Fruit fly (Drosophila melanogaster) whole organism, prepupa: ENCODE data around the gene Psn.
A peak's percentile ranks its signal among the peaks of the same experiment; 100 is the strongest.

Experiments used
- Blimp-1 ChIP-seq: fragments of 200-800 bp; sonication (Bioruptor generic); optimal IDR thresholded peaks from 3 replicates; lab custom pipeline; 2017; ENCODE audit warnings: missing biosample characterization, missing genetic modification characterization, mild to moderate bottlenecking, moderate library complexity, missing genetic modification reagents
- CG10631 ChIP-seq: fragments of 200-800 bp; sonication (Bioruptor generic); optimal IDR thresholded peaks from 2 replicates; lab custom pipeline; 2016; ENCODE audit warnings: missing biosample characterization, missing genetic modification characterization
- CG11294 ChIP-seq: fragments of 200-800 bp; sonication (Bioruptor generic); IDR thresholded peaks from 2 replicates; pipeline ENCODE4 v1.3.6; 2022; ENCODE audit warnings: missing biosample characterization, missing genetic modification characterization
- CG11762 ChIP-seq: fragments of 200-800 bp; sonication (Bioruptor generic); optimal IDR thresholded peaks from 3 replicates; lab custom pipeline; 2016; ENCODE audit warnings: missing biosample characterization, missing genetic modification characterization; ENCODE audit not compliant: insufficient read depth
- CG11902 ChIP-seq: fragments of 200-800 bp; sonication (Bioruptor generic); optimal IDR thresholded peaks from 3 replicates; lab custom pipeline; 2016; ENCODE audit warnings: missing biosample characterization, missing genetic modification characterization
- CG15336 ChIP-seq: fragments of 200-800 bp; sonication (Bioruptor generic); IDR thresholded peaks from 2 replicates; pipeline ENCODE4 v1.3.6; 2022; ENCODE audit warnings: missing biosample characterization, missing genetic modification characterization
- CG1621 ChIP-seq: fragments of 200-800 bp; sonication (Bioruptor generic); optimal IDR thresholded peaks from 3 replicates; lab custom pipeline; 2018; ENCODE audit warnings: missing biosample characterization, mild to moderate bottlenecking, missing genetic modification characterization
- CG16779 ChIP-seq: fragments of 200-800 bp; sonication (Bioruptor generic); optimal IDR thresholded peaks from 3 replicates; lab custom pipeline; 2017; ENCODE audit warnings: missing biosample characterization, mild to moderate bottlenecking, missing genetic modification characterization
- CG3032 ChIP-seq: fragments of 200-800 bp; optimal IDR thresholded peaks from 2 replicates; lab custom pipeline; 2019; ENCODE audit warnings: missing biosample characterization, mild to moderate bottlenecking, missing genetic modification characterization, moderate library complexity
- CG31627 ChIP-seq: fragments of 200-800 bp; sonication (Bioruptor generic); optimal IDR thresholded peaks from 3 replicates; lab custom pipeline; 2016; ENCODE audit warnings: missing biosample characterization, missing genetic modification characterization
- CG34406 ChIP-seq: fragments of 200-800 bp; sonication (Bioruptor generic); optimal IDR thresholded peaks from 3 replicates; lab custom pipeline; 2016; ENCODE audit warnings: missing biosample characterization, missing genetic modification characterization
- CG3919 ChIP-seq: fragments of 200-800 bp; sonication (Bioruptor generic); optimal IDR thresholded peaks from 3 replicates; lab custom pipeline; 2016; ENCODE audit warnings: missing biosample characterization, missing genetic modification characterization
- CG6808 ChIP-seq: fragments of 200-800 bp; sonication (Bioruptor generic); optimal IDR thresholded peaks from 3 replicates; lab custom pipeline; 2017; ENCODE audit warnings: missing biosample characterization, missing genetic modification characterization, mild to moderate bottlenecking, moderate library complexity, missing genetic modification reagents
- CG6854 ChIP-seq: fragments of 200-800 bp; sonication (Bioruptor generic); optimal IDR thresholded peaks from 2 replicates; lab custom pipeline; 2017; ENCODE audit warnings: missing biosample characterization, mild to moderate bottlenecking, missing genetic modification characterization
- CG8119 ChIP-seq: fragments of 200-800 bp; sonication (Bioruptor generic); IDR thresholded peaks from 3 replicates; pipeline ENCODE4 v1.3.6; 2022; ENCODE audit warnings: missing biosample characterization, missing genetic modification characterization
- CG8319 ChIP-seq: fragments of 200-800 bp; sonication (Bioruptor generic); optimal IDR thresholded peaks from 3 replicates; lab custom pipeline; 2016; ENCODE audit warnings: missing biosample characterization, missing genetic modification characterization
- CG8632 ChIP-seq: fragments of 200-800 bp; sonication (Bioruptor generic); optimal IDR thresholded peaks from 3 replicates; lab custom pipeline; 2016; ENCODE audit warnings: missing biosample characterization, missing genetic modification characterization
- CG9139 ChIP-seq: fragments of 200-800 bp; sonication (Bioruptor generic); optimal IDR thresholded peaks from 3 replicates; lab custom pipeline; 2017; ENCODE audit warnings: missing biosample characterization, mild to moderate bottlenecking, missing genetic modification characterization
- Eip75B ChIP-seq: fragments of 200-800 bp; sonication (Bioruptor generic); optimal IDR thresholded peaks from 3 replicates; lab custom pipeline; 2016; ENCODE audit warnings: missing biosample characterization, missing genetic modification characterization
- Eip78C ChIP-seq: fragments of 200-800 bp; sonication (Bioruptor generic); peaks from one replicate; lab custom pipeline; 2016; ENCODE audit warnings: missing biosample characterization, missing genetic modification characterization
- Ets21C ChIP-seq: fragments of 200-800 bp; sonication (Bioruptor generic); optimal IDR thresholded peaks from 3 replicates; lab custom pipeline; 2016; ENCODE audit warnings: missing biosample characterization, missing genetic modification characterization
- Ets96B ChIP-seq: fragments of 200-800 bp; optimal IDR thresholded peaks from 2 replicates; lab custom pipeline; 2019; ENCODE audit warnings: missing biosample characterization, mild to moderate bottlenecking, missing genetic modification characterization, moderate library complexity
- Gug ChIP-seq: fragments of 200-800 bp; sonication (Bioruptor generic); IDR thresholded peaks from 2 replicates; pipeline ENCODE4 v1.3.6; 2022; ENCODE audit warnings: missing biosample characterization, missing genetic modification characterization
- Hr38 ChIP-seq: sonication (Bioruptor generic); optimal IDR thresholded peaks from 2 replicates; lab custom pipeline; 2016; ENCODE audit warnings: missing biosample characterization, missing genetic modification characterization
- Hr39 ChIP-seq: fragments of 200-800 bp; sonication (Bioruptor generic); optimal IDR thresholded peaks from 2 replicates; lab custom pipeline; 2016; ENCODE audit warnings: missing biosample characterization, missing genetic modification characterization
- Hr4 ChIP-seq: fragments of 200-800 bp; sonication (Bioruptor generic); optimal IDR thresholded peaks from 3 replicates; lab custom pipeline; 2016; ENCODE audit warnings: missing biosample characterization, missing genetic modification characterization
- OdsH ChIP-seq: fragments of 200-800 bp; sonication (Bioruptor generic); optimal IDR thresholded peaks from 3 replicates; lab custom pipeline; 2016; ENCODE audit warnings: missing biosample characterization, missing genetic modification characterization
- Smox ChIP-seq: fragments of 200-800 bp; sonication (Bioruptor generic); optimal IDR thresholded peaks from 3 replicates; lab custom pipeline; 2016; ENCODE audit warnings: missing biosample characterization, missing genetic modification characterization
- Sox14 ChIP-seq: fragments of 200-800 bp; sonication (Bioruptor generic); optimal IDR thresholded peaks from 3 replicates; lab custom pipeline; 2016; ENCODE audit warnings: missing biosample characterization, missing genetic modification characterization
- Sox15 ChIP-seq: fragments of 200-800 bp; sonication (Bioruptor generic); optimal IDR thresholded peaks from 3 replicates; lab custom pipeline; 2016; ENCODE audit warnings: missing biosample characterization, missing genetic modification characterization
- achi ChIP-seq: fragments of 200-800 bp; sonication (Bioruptor generic); optimal IDR thresholded peaks from 3 replicates; lab custom pipeline; 2016; ENCODE audit warnings: missing biosample characterization, missing genetic modification characterization
- acj6 ChIP-seq: fragments of 200-800 bp; sonication (Bioruptor generic); optimal IDR thresholded peaks from 3 replicates; lab custom pipeline; 2016; ENCODE audit warnings: missing biosample characterization, missing genetic modification characterization
- dac ChIP-seq: fragments of 200-800 bp; sonication (Bioruptor generic); optimal IDR thresholded peaks from 2 replicates; lab custom pipeline; 2017; ENCODE audit warnings: missing biosample characterization, mild to moderate bottlenecking, missing genetic modification characterization
- dsx ChIP-seq: fragments of 200-800 bp; optimal IDR thresholded peaks from 3 replicates; lab custom pipeline; 2019; ENCODE audit warnings: missing biosample characterization, mild to moderate bottlenecking, missing genetic modification characterization, moderate library complexity; ENCODE audit not compliant: poor library complexity, severe bottlenecking
- eg ChIP-seq: fragments of 200-800 bp; sonication (Bioruptor generic); IDR thresholded peaks from 3 replicates; pipeline ENCODE4 v1.3.6; 2022; ENCODE audit warnings: missing biosample characterization, missing genetic modification characterization
- esn ChIP-seq: fragments of 200-800 bp; sonication (Bioruptor generic); optimal IDR thresholded peaks from 2 replicates; lab custom pipeline; 2016; ENCODE audit warnings: missing biosample characterization, mild to moderate bottlenecking, missing genetic modification characterization, moderate library complexity
- fd59A ChIP-seq: fragments of 200-800 bp; sonication (Bioruptor generic); optimal IDR thresholded peaks from 2 replicates; lab custom pipeline; 2017; ENCODE audit warnings: missing biosample characterization, mild to moderate bottlenecking, missing genetic modification characterization, missing genetic modification reagents
- fd85E ChIP-seq: fragments of 200-800 bp; sonication (Bioruptor generic); optimal IDR thresholded peaks from 3 replicates; lab custom pipeline; 2016; ENCODE audit warnings: missing biosample characterization, missing genetic modification characterization
- fkh ChIP-seq: fragments of 200-800 bp; sonication (Bioruptor generic); optimal IDR thresholded peaks from 3 replicates; lab custom pipeline; 2017; ENCODE audit warnings: missing biosample characterization, mild to moderate bottlenecking, missing genetic modification characterization, moderate library complexity
- net ChIP-seq: fragments of 200-800 bp; sonication (Bioruptor generic); optimal IDR thresholded peaks from 3 replicates; lab custom pipeline; 2016; ENCODE audit warnings: missing biosample characterization, missing genetic modification characterization
- salr ChIP-seq, 2 experiments: fragments of 200-800 bp; sonication (Bioruptor generic); optimal IDR thresholded peaks; 3 replicates each; lab custom pipeline; 2016 to 2018; ENCODE audit warnings: missing biosample characterization in 2 of 2, missing genetic modification characterization in 2 of 2, mild to moderate bottlenecking in 1 of 2
- spab ChIP-seq: fragments of 200-800 bp; sonication (Bioruptor generic); optimal IDR thresholded peaks from 2 replicates; lab custom pipeline; 2017; ENCODE audit warnings: missing biosample characterization, mild to moderate bottlenecking, missing genetic modification characterization, missing genetic modification reagents
- svp ChIP-seq: fragments of 200-800 bp; sonication (Bioruptor generic); peaks from one replicate; lab custom pipeline; 2016; ENCODE audit warnings: missing biosample characterization, missing genetic modification characterization
- topi ChIP-seq: fragments of 200-800 bp; sonication (Bioruptor generic); optimal IDR thresholded peaks from 3 replicates; lab custom pipeline; 2016; ENCODE audit warnings: missing biosample characterization, missing genetic modification characterization
- vri ChIP-seq: fragments of 200-800 bp; sonication (Bioruptor generic); optimal IDR thresholded peaks from 3 replicates; lab custom pipeline; 2016; ENCODE audit warnings: missing biosample characterization, mild to moderate bottlenecking, missing genetic modification characterization

The Psn gene

dm6 chr3L:20396047-20396446 lies 36.2 kb upstream of the Psn start:
- peak; percentile 39 for TF ChIP-seq fkh (GFP tag; lab: Kevin White, UChicago)
- TF ChIP-seq CG6808 (GFP tag; lab: Kevin White, UChicago): no peak
- no peak for TF ChIP-seq esn (GFP tag; lab: Kevin White, UChicago)

dm6 chr3L:20397770-20398169 lies 34.5 kb upstream of the Psn start:
- TF ChIP-seq Hr39: no peak
- TF ChIP-seq CG10631 (GFP tag; lab: Kevin White, UChicago): no peak
- TF ChIP-seq net (GFP tag; lab: Kevin White, UChicago): no peak
- TF ChIP-seq CG15336: no peak
- no peak for TF ChIP-seq dac (GFP tag; lab: Kevin White, UChicago)
- TF ChIP-seq CG1621 (tag; lab: Kevin White, UChicago): no peak
- TF ChIP-seq Eip78C (GFP tag; lab: Kevin White, UChicago): no peak
- no peak for TF ChIP-seq Sox14 (GFP tag; lab: Kevin White, UChicago)

- TF ChIP-seq fd85E: peak; percentile 2
- peak; percentile 84 for TF ChIP-seq CG3919 (GFP tag; lab: Kevin White, UChicago)
- peak; percentile 95 for TF ChIP-seq Eip78C (GFP tag; lab: Kevin White, UChicago)
- TF ChIP-seq CG9139 (GFP tag; lab: Kevin White, UChicago): peak; percentile 12
- peak; percentile 65; the same call in 1 of the 2 replicates for TF ChIP-seq CG11294 (GFP tag; lab: Robert Waterston, UW)
- TF ChIP-seq CG8632 (GFP tag; lab: Kevin White, UChicago): peak; percentile 79
- peak; percentile 80 for TF ChIP-seq achi (GFP tag; lab: Kevin White, UChicago)
- TF ChIP-seq CG10631 (GFP tag; lab: Kevin White, UChicago): peak; percentile 82
- peak; percentile 79 for TF ChIP-seq Ets96B
- TF ChIP-seq CG16779: peak; percentile 69
- peak; percentile 88 for TF ChIP-seq Eip75B (GFP tag; lab: Kevin White, UChicago)
- peak; percentile 71 for TF ChIP-seq spab (GFP tag; lab: Kevin White, UChicago)
- peak; percentile 89 for TF ChIP-seq svp
- peak; percentile 88 for TF ChIP-seq Hr4 (GFP tag; lab: Kevin White, UChicago)
- TF ChIP-seq Sox15 (GFP tag; lab: Kevin White, UChicago): peak; percentile 70
- peak; percentile 77 for TF ChIP-seq CG11762 (GFP tag; lab: Kevin White, UChicago)
- TF ChIP-seq CG3032: peak; percentile 72
- TF ChIP-seq acj6 (GFP tag; lab: Kevin White, UChicago): peak; percentile 81
- no peak for TF ChIP-seq Blimp-1 (GFP tag; lab: Kevin White, UChicago)
- TF ChIP-seq vri (GFP tag; lab: Kevin White, UChicago): peak; percentile 39
- peak; percentile 76 for TF ChIP-seq CG8119 (GFP tag; lab: Robert Waterston, UW)
- peak; percentile 80 for TF ChIP-seq CG34406 (GFP tag; lab: Kevin White, UChicago)
- peak; percentile 61 for TF ChIP-seq CG31627 (GFP tag; lab: Kevin White, UChicago)
- peak; percentile 79 for TF ChIP-seq esn (GFP tag; lab: Kevin White, UChicago)
- peak; percentile 39 for TF ChIP-seq CG1621 (tag; lab: Kevin White, UChicago)
- TF ChIP-seq CG11902 (GFP tag; lab: Kevin White, UChicago): peak; percentile 62
- TF ChIP-seq Hr38 (GFP tag; lab: Kevin White, UChicago): no peak
- peak; percentile 67 for TF ChIP-seq dsx (GFP tag; lab: Kevin White, UChicago)
- peak; percentile 52; the same call in 1 of the 2 replicates for TF ChIP-seq Gug (GFP tag; lab: Robert Waterston, UW)
- TF ChIP-seq OdsH (GFP tag; lab: Kevin White, UChicago): peak; percentile 79
- TF ChIP-seq salr (GFP tag; optimal IDR thresholded peaks at IDR 0.05; lab: Kevin White, UChicago): peak; percentile 34 to 85
- peak; percentile 62 for TF ChIP-seq fkh (GFP tag; lab: Kevin White, UChicago)
- TF ChIP-seq net (GFP tag; lab: Kevin White, UChicago): peak; percentile 81
- peak; percentile 73 for TF ChIP-seq topi (GFP tag; lab: Kevin White, UChicago)
- peak; percentile 77 for TF ChIP-seq eg (GFP tag; lab: Robert Waterston, UW)
- peak; percentile 69 for TF ChIP-seq CG8319
- TF ChIP-seq fd59A (GFP tag; lab: Kevin White, UChicago): peak; percentile 75
- peak; percentile 50 for TF ChIP-seq Ets21C
- TF ChIP-seq CG6854 (GFP tag; lab: Kevin White, UChicago): peak; percentile 2
- peak; percentile 75 for TF ChIP-seq Smox (GFP tag; lab: Kevin White, UChicago)
Observed at dm6 chr3L:20398243-20399222, 33.7 kb upstream of the Psn start.
